Worm (Caenorhabditis elegans) whole organism, L2 larva: ENCODE data around the gene K06A9.1.

Experiments used
- C34F6.9 ChIP-seq: fragments of 150-350 bp; optimal IDR thresholded peaks from 2 replicates; lab custom pipeline; 2014; ENCODE audit warnings: missing biosample characterization, missing genetic modification characterization
- ZK546.5 ChIP-seq: sonication (generic microtip); optimal IDR thresholded peaks from 2 replicates; lab custom pipeline; 2017; ENCODE audit warnings: missing biosample characterization, missing genetic modification characterization
- blmp-1 ChIP-seq: sonication (generic microtip); optimal IDR thresholded peaks from 2 replicates; lab custom pipeline; 2017; ENCODE audit warnings: missing genetic modification characterization, mild to moderate bottlenecking, missing compliant biosample characterization, antibody characterized with exemption, moderate library complexity; ENCODE audit not compliant: insufficient read depth
- crh-2 ChIP-seq: sonication (generic microtip); optimal IDR thresholded peaks from 2 replicates; lab custom pipeline; 2017; ENCODE audit warnings: missing biosample characterization, missing genetic modification characterization
- elt-3 ChIP-seq: sonication (generic microtip); optimal IDR thresholded peaks from 2 replicates; lab custom pipeline; 2017; ENCODE audit warnings: missing biosample characterization, missing genetic modification characterization
- mdl-1 ChIP-seq, 2 experiments: fragments of 150-350 bp in 1 of 2; sonication (generic microtip) in 1 of 2; optimal IDR thresholded peaks; 2 replicates each; lab custom pipeline; 2017; ENCODE audit warnings: missing biosample characterization in 2 of 2, missing genetic modification characterization in 2 of 2
- nhr-10 ChIP-seq: sonication (generic microtip); optimal IDR thresholded peaks from 2 replicates; lab custom pipeline; 2017; ENCODE audit warnings: missing biosample characterization, missing genetic modification characterization
- nhr-237 ChIP-seq: fragments of 150-350 bp; optimal IDR thresholded peaks from 2 replicates; lab custom pipeline; 2014; ENCODE audit warnings: missing biosample characterization, missing genetic modification characterization
- skn-1 ChIP-seq: sonication (generic microtip); optimal IDR thresholded peaks from 2 replicates; lab custom pipeline; 2017; ENCODE audit warnings: missing biosample characterization, missing genetic modification characterization
- sma-3 ChIP-seq: sonication (generic microtip); optimal IDR thresholded peaks from 2 replicates; lab custom pipeline; 2016; ENCODE audit warnings: missing genetic modification reagents, missing genetic modification characterization, missing compliant biosample characterization

- TF ChIP-seq mdl-1 (tag; optimal IDR thresholded peaks at IDR 0.05; lab: Kevin White, UChicago) (no peak), elt-3 (tag; lab: Kevin White, UChicago) (no peak), ZK546.5 (tag; lab: Kevin White, UChicago) (no peak), sma-3 (GFP tag; lab: Kevin White, UChicago) (no peak), blmp-1 (no peak), skn-1 (tag; lab: Kevin White, UChicago) (no peak), nhr-10 (tag; lab: Kevin White, UChicago) (no peak), nhr-237 (tag; lab: Kevin White, UChicago) (no peak), C34F6.9 (tag; lab: Kevin White, UChicago) (no peak), crh-2 (no peak)
Measured at ce11 chrX:1604606-1605005, 57.3 kb downstream of the K06A9.1 start, which contains the start of gene H11E01.3.
